Fruit fly (Drosophila melanogaster) whole organism, embryonic: ENCODE measurements around the gene comm.

Experiments
- Abd-B ChIP-seq: fragments of 200-800 bp; sonication (Bioruptor generic); optimal IDR thresholded peaks from 2 replicates; lab custom pipeline; 2018; ENCODE audit warnings: missing biosample characterization, mild to moderate bottlenecking, missing genetic modification characterization, moderate library complexity
- CG11504 ChIP-seq: fragments of 200-800 bp; sonication (Bioruptor generic); optimal IDR thresholded peaks from 3 replicates; lab custom pipeline; 2019; ENCODE audit warnings: missing biosample characterization, mild to moderate bottlenecking, missing genetic modification characterization, moderate library complexity
- CG12219 ChIP-seq: fragments of 200-800 bp; sonication (Bioruptor generic); optimal IDR thresholded peaks from 3 replicates; lab custom pipeline; 2018; ENCODE audit warnings: missing biosample characterization, mild to moderate bottlenecking, missing genetic modification characterization
- CG13775 ChIP-seq: fragments of 200-800 bp; sonication (Bioruptor generic); optimal IDR thresholded peaks from 3 replicates; lab custom pipeline; 2017; ENCODE audit warnings: missing biosample characterization, mild to moderate bottlenecking, missing genetic modification characterization
- CG14710 ChIP-seq: fragments of 200-800 bp; sonication (Bioruptor generic); optimal IDR thresholded peaks from 3 replicates; lab custom pipeline; 2019; ENCODE audit warnings: missing biosample characterization, mild to moderate bottlenecking, missing genetic modification characterization, moderate library complexity
- CG15601 ChIP-seq: fragments of 200-800 bp; sonication (Bioruptor generic); optimal IDR thresholded peaks from 3 replicates; lab custom pipeline; 2019; ENCODE audit warnings: missing biosample characterization, mild to moderate bottlenecking, missing genetic modification characterization, moderate library complexity
- CG18262 ChIP-seq: fragments of 200-800 bp; optimal IDR thresholded peaks from 3 replicates; lab custom pipeline; 2019; ENCODE audit warnings: missing biosample characterization, mild to moderate bottlenecking, missing genetic modification characterization, moderate library complexity
- CG2129 ChIP-seq: fragments of 200-800 bp; sonication (Bioruptor generic); IDR thresholded peaks from 2 replicates; pipeline ENCODE4 v1.3.6; 2022; ENCODE audit warnings: missing biosample characterization, missing genetic modification characterization; ENCODE audit not compliant: partially characterized antibody
- CG2875 ChIP-seq: fragments of 200-800 bp; sonication (Bioruptor generic); optimal IDR thresholded peaks from 2 replicates; lab custom pipeline; 2017; ENCODE audit warnings: missing biosample characterization, mild to moderate bottlenecking, missing genetic modification characterization, missing genetic modification reagents
- CG31441 ChIP-seq: fragments of 200-800 bp; sonication (Bioruptor generic); IDR thresholded peaks from 2 replicates; pipeline ENCODE4 v1.3.6; 2022; ENCODE audit warnings: missing biosample characterization, missing genetic modification characterization
- CG3407 ChIP-seq: fragments of 200-800 bp; sonication (Bioruptor generic); optimal IDR thresholded peaks from 2 replicates; lab custom pipeline; 2018; ENCODE audit warnings: missing biosample characterization, mild to moderate bottlenecking, missing genetic modification characterization
- CG4404 ChIP-seq: fragments of 200-800 bp; sonication (Bioruptor generic); IDR thresholded peaks from 2 replicates; pipeline ENCODE4 v1.3.6; 2022; ENCODE audit warnings: missing biosample characterization, missing genetic modification characterization
- CG6689 ChIP-seq: fragments of 200-800 bp; sonication (Bioruptor generic); IDR thresholded peaks from 2 replicates; pipeline ENCODE4 v1.3.6; 2022; ENCODE audit warnings: missing biosample characterization, missing genetic modification characterization
- CG6813 ChIP-seq: fragments of 200-800 bp; sonication (Bioruptor generic); optimal IDR thresholded peaks from 2 replicates; lab custom pipeline; 2017; ENCODE audit warnings: missing biosample characterization, missing genetic modification characterization, mild to moderate bottlenecking, moderate library complexity, missing genetic modification reagents
- CG7839 ChIP-seq: fragments of 200-800 bp; sonication (Bioruptor generic); optimal IDR thresholded peaks from 3 replicates; lab custom pipeline; 2018; ENCODE audit warnings: missing biosample characterization, mild to moderate bottlenecking, missing genetic modification characterization, moderate library complexity
- CG8388 ChIP-seq: fragments of 200-800 bp; sonication (Bioruptor generic); optimal IDR thresholded peaks from 2 replicates; lab custom pipeline; 2019; ENCODE audit warnings: missing biosample characterization, mild to moderate bottlenecking, missing genetic modification characterization, moderate library complexity
- CG9437 ChIP-seq: fragments of 200-800 bp; sonication (Bioruptor generic); optimal IDR thresholded peaks from 2 replicates; lab custom pipeline; 2018; ENCODE audit warnings: missing biosample characterization, mild to moderate bottlenecking, missing genetic modification characterization
- CG9727 ChIP-seq: fragments of 200-800 bp; sonication (Bioruptor generic); optimal IDR thresholded peaks from 3 replicates; lab custom pipeline; 2017; ENCODE audit warnings: missing biosample characterization, mild to moderate bottlenecking, missing genetic modification characterization
- Chrac-16 ChIP-seq: fragments of 200-800 bp; sonication (Bioruptor generic); optimal IDR thresholded peaks from 3 replicates; lab custom pipeline; 2016; ENCODE audit warnings: missing biosample characterization, missing genetic modification characterization
- D ChIP-seq, 2 experiments: fragments of 200-800 bp in 1 of 2; fragments of >200 bp in 1 of 2; sonication (Bioruptor generic) in 1 of 2; optimal IDR thresholded peaks; 2 replicates in 1 of 2; 3 replicates in 1 of 2; lab custom pipeline; 2017; ENCODE audit warnings: mild to moderate bottlenecking in 1 of 2, missing biosample characterization in 1 of 2, missing genetic modification characterization in 1 of 2, missing genetic modification reagents in 1 of 2
- Dad ChIP-seq: fragments of 200-800 bp; sonication (Bioruptor generic); optimal IDR thresholded peaks from 3 replicates; lab custom pipeline; 2016; ENCODE audit warnings: missing biosample characterization, missing genetic modification characterization
- Dip2 ChIP-seq: fragments of 200-800 bp; sonication (Bioruptor generic); IDR thresholded peaks from 2 replicates; pipeline ENCODE4 v1.3.6; 2022; ENCODE audit warnings: missing biosample characterization, missing genetic modification characterization
- Elba2 ChIP-seq: fragments of 200-800 bp; sonication (Bioruptor generic); optimal IDR thresholded peaks from 3 replicates; lab custom pipeline; 2016; ENCODE audit warnings: missing biosample characterization, missing genetic modification characterization
- HLH4C ChIP-seq: fragments of 200-800 bp; sonication (Bioruptor generic); IDR thresholded peaks from 3 replicates; pipeline ENCODE4 v1.3.6; 2022; ENCODE audit warnings: missing biosample characterization, missing genetic modification characterization; ENCODE audit not compliant: partially characterized antibody
- Lhr ChIP-seq: fragments of 200-800 bp; sonication (Bioruptor generic); optimal IDR thresholded peaks from 3 replicates; lab custom pipeline; 2017; ENCODE audit warnings: mild to moderate bottlenecking, missing biosample characterization, missing genetic modification reagents, missing genetic modification characterization
- Nf-YB ChIP-seq: fragments of 200-800 bp; sonication (Bioruptor generic); optimal IDR thresholded peaks from 3 replicates; lab custom pipeline; 2019; ENCODE audit warnings: missing biosample characterization, mild to moderate bottlenecking, missing genetic modification characterization, moderate library complexity
- Ssrp ChIP-seq: fragments of 200-800 bp; sonication (Bioruptor generic); optimal IDR thresholded peaks from 2 replicates; lab custom pipeline; 2018; ENCODE audit warnings: missing biosample characterization, mild to moderate bottlenecking, missing genetic modification characterization, moderate library complexity
- Trl ChIP-seq, 3 experiments: fragments of >200 bp in 2 of 3; fragments of 200-800 bp in 1 of 3; sonication (Bioruptor generic) in 1 of 3; optimal IDR thresholded peaks; 2 replicates in 1 of 3; 3 replicates in 2 of 3; lab custom pipeline; 2016 to 2017; ENCODE audit warnings: missing biosample characterization in 1 of 3, missing genetic modification characterization in 1 of 3
- Xrp1 ChIP-seq: fragments of 200-800 bp; sonication (Bioruptor generic); IDR thresholded peaks from 2 replicates; pipeline ENCODE4 v1.3.6; 2022; ENCODE audit warnings: missing biosample characterization, missing genetic modification characterization
- az2 ChIP-seq: fragments of 200-800 bp; sonication (Bioruptor generic); optimal IDR thresholded peaks from 3 replicates; lab custom pipeline; 2016; ENCODE audit warnings: missing biosample characterization, missing genetic modification characterization
- bab2 ChIP-seq: fragments of 200-800 bp; sonication (Bioruptor generic); optimal IDR thresholded peaks from 2 replicates; lab custom pipeline; 2016; ENCODE audit warnings: missing biosample characterization, missing genetic modification characterization
- bsh ChIP-seq, 2 experiments: fragments of 200-800 bp; sonication (Bioruptor generic); optimal IDR thresholded peaks; 2 replicates each; lab custom pipeline; 2017 to 2018; ENCODE audit warnings: mild to moderate bottlenecking in 2 of 2, missing biosample characterization in 2 of 2, missing genetic modification characterization in 2 of 2, moderate library complexity in 1 of 2
- chif ChIP-seq, 2 experiments: fragments of 200-800 bp; sonication (Bioruptor generic); optimal IDR thresholded peaks; 3 replicates each; lab custom pipeline; 2016; ENCODE audit warnings: missing biosample characterization in 2 of 2, missing genetic modification characterization in 2 of 2
- corto ChIP-seq: fragments of 200-800 bp; sonication (Bioruptor generic); optimal IDR thresholded peaks from 2 replicates; lab custom pipeline; 2016; ENCODE audit warnings: missing biosample characterization, mild to moderate bottlenecking, missing genetic modification characterization, moderate library complexity
- ems ChIP-seq: fragments of 200-800 bp; sonication (Bioruptor generic); optimal IDR thresholded peaks from 3 replicates; lab custom pipeline; 2016; ENCODE audit warnings: missing biosample characterization, missing genetic modification characterization
- fd102C ChIP-seq: fragments of 200-800 bp; sonication (Bioruptor generic); optimal IDR thresholded peaks from 2 replicates; lab custom pipeline; 2018; ENCODE audit warnings: missing biosample characterization, mild to moderate bottlenecking, missing genetic modification characterization, moderate library complexity
- gcm ChIP-seq: fragments of 200-800 bp; sonication (Bioruptor generic); optimal IDR thresholded peaks from 2 replicates; lab custom pipeline; 2019; ENCODE audit warnings: missing biosample characterization, mild to moderate bottlenecking, missing genetic modification characterization, moderate library complexity
- gsb-n ChIP-seq: fragments of 200-800 bp; sonication (Bioruptor generic); optimal IDR thresholded peaks from 3 replicates; lab custom pipeline; 2018; ENCODE audit warnings: missing biosample characterization, mild to moderate bottlenecking, missing genetic modification characterization
- nmo ChIP-seq: fragments of 200-800 bp; sonication (Bioruptor generic); optimal IDR thresholded peaks from 2 replicates; lab custom pipeline; 2018; ENCODE audit warnings: missing biosample characterization, mild to moderate bottlenecking, missing genetic modification characterization, moderate library complexity
- odd ChIP-seq: fragments of 200-800 bp; sonication (Bioruptor generic); optimal IDR thresholded peaks from 2 replicates; lab custom pipeline; 2017; ENCODE audit warnings: missing biosample characterization, mild to moderate bottlenecking, missing genetic modification characterization
- rib ChIP-seq: fragments of 200-800 bp; sonication (Bioruptor generic); IDR thresholded peaks from 2 replicates; pipeline ENCODE4 v1.3.6; 2022; ENCODE audit warnings: missing biosample characterization, missing genetic modification characterization
- sc ChIP-seq, 3 experiments: fragments of >200 bp in 2 of 3; fragments of 200-800 bp in 1 of 3; sonication (Bioruptor generic) in 1 of 3; optimal IDR thresholded peaks; 2 replicates in 2 of 3; 3 replicates in 1 of 3; lab custom pipeline; 2017; ENCODE audit warnings: mild to moderate bottlenecking in 1 of 3, missing biosample characterization in 1 of 3, missing genetic modification characterization in 1 of 3, missing genetic modification reagents in 1 of 3
- sob ChIP-seq: fragments of 200-800 bp; sonication (Bioruptor generic); IDR thresholded peaks from 2 replicates; pipeline ENCODE4 v1.3.6; 2022; ENCODE audit warnings: missing biosample characterization, missing genetic modification characterization
- sqz ChIP-seq: fragments of 200-800 bp; sonication (Bioruptor generic); optimal IDR thresholded peaks from 3 replicates; lab custom pipeline; 2018; ENCODE audit warnings: missing biosample characterization, mild to moderate bottlenecking, missing genetic modification characterization
- stwl ChIP-seq: fragments of 200-800 bp; sonication (Bioruptor generic); optimal IDR thresholded peaks from 3 replicates; lab custom pipeline; 2018; ENCODE audit warnings: missing biosample characterization, mild to moderate bottlenecking, missing genetic modification characterization, moderate library complexity
- tio ChIP-seq: fragments of 200-800 bp; sonication (Bioruptor generic); optimal IDR thresholded peaks from 2 replicates; lab custom pipeline; 2017; ENCODE audit warnings: missing biosample characterization, missing genetic modification characterization, inconsistent platforms
- unpg ChIP-seq: fragments of 200-800 bp; sonication (Bioruptor generic); optimal IDR thresholded peaks from 3 replicates; lab custom pipeline; 2018; ENCODE audit warnings: missing biosample characterization, mild to moderate bottlenecking, missing genetic modification characterization, moderate library complexity

comm gene

DNA sequence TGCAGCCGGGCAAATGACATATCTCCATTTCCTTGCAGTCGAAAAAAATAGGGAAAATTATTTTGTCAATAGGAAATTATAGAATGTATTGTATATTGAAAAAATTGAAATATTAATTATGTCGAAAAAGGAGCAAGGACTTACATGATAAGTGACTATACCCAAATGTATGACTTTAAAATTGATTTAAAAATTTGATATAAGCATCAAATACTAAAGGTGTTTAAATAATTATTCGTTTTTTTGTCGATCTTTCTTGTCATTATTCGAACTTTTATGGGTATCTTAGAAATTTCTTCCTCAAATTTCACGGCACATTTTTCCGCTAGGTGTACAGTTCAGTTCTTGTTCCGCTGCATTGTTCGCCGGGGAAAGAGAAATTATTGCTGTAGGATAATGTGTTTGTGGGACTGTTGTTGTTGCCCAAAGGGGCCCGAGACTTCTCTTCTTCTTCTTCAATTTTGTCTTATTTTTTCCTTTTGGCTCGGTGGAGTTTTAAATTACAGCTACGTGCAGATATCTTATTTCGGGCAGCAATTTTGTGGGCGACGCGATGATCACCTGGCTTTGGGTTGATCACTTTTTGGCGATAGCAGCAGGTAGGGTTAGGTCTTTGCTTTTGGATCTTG, 27.8 kb downstream of the comm start:
- peak; percentile 48 for TF ChIP-seq Abd-B (GFP tag; lab: Kevin White, UChicago)
- no peak for TF ChIP-seq sob (GFP tag; lab: Robert Waterston, UW)
- peak; percentile 90 for TF ChIP-seq CG9727 (GFP tag; lab: Kevin White, UChicago)
- TF ChIP-seq odd = no peak
- no peak for TF ChIP-seq Dip2 (GFP tag; lab: Robert Waterston, UW)
- peak; percentile 47; the same call in 1 of the 2 replicates for TF ChIP-seq Xrp1
- peak; percentile 82 for TF ChIP-seq nmo (GFP tag; lab: Kevin White, UChicago)
- TF ChIP-seq bsh (GFP tag; optimal IDR thresholded peaks at IDR 0.05; lab: Kevin White, UChicago) = peak; percentile 55 to 59
- peak; percentile 66 for TF ChIP-seq CG15601
- no peak for TF ChIP-seq CG2129
- TF ChIP-seq D (optimal IDR thresholded peaks at IDR 0.05; lab: Kevin White, UChicago) = no peak
- peak; percentile 19 for TF ChIP-seq D (GFP tag; optimal IDR thresholded peaks at IDR 0.05; lab: Kevin White, UChicago)
- TF ChIP-seq Dad = no peak
- TF ChIP-seq sc (optimal IDR thresholded peaks at IDR 0.05; lab: Kevin White, UChicago) = no peak
- peak; percentile 58 for TF ChIP-seq sc (GFP tag; optimal IDR thresholded peaks at IDR 0.05; lab: Kevin White, UChicago)
- TF ChIP-seq HLH4C (GFP tag; lab: Robert Waterston, UW) = no peak
- TF ChIP-seq CG12219 (GFP tag; lab: Kevin White, UChicago) = no peak
- TF ChIP-seq CG6689 = no peak
- TF ChIP-seq Ssrp (tag; lab: Kevin White, UChicago) = peak; percentile 57
- TF ChIP-seq chif (GFP tag; optimal IDR thresholded peaks at IDR 0.05; lab: Kevin White, UChicago) = peak in 1 of 2 experiments; percentile 58
- peak; percentile 63 for TF ChIP-seq Chrac-16 (GFP tag; lab: Kevin White, UChicago)
- TF ChIP-seq gcm (GFP tag; lab: Kevin White, UChicago) = peak; percentile 56
- peak; percentile 76 for TF ChIP-seq gsb-n (tag; lab: Kevin White, UChicago)
- peak; percentile 44 for TF ChIP-seq corto (GFP tag; lab: Kevin White, UChicago)
- TF ChIP-seq bab2 (GFP tag; lab: Kevin White, UChicago) = no peak
- peak; percentile 76 for TF ChIP-seq CG13775 (GFP tag; lab: Kevin White, UChicago)
- peak; percentile 51 for TF ChIP-seq az2 (GFP tag; lab: Kevin White, UChicago)
- peak; percentile 49; the same call in 1 of the 2 replicates for TF ChIP-seq CG31441
- TF ChIP-seq unpg (GFP tag; lab: Kevin White, UChicago) = peak; percentile 45
- TF ChIP-seq Trl (optimal IDR thresholded peaks at IDR 0.05; lab: Kevin White, UChicago) = no peak
- no peak for TF ChIP-seq Trl (GFP tag; optimal IDR thresholded peaks at IDR 0.05; lab: Kevin White, UChicago)
- TF ChIP-seq CG14710 = peak; percentile 72
- peak; percentile 77 for TF ChIP-seq fd102C (GFP tag; lab: Kevin White, UChicago)
- TF ChIP-seq CG7839 (tag; lab: Kevin White, UChicago) = peak; percentile 57
- TF ChIP-seq rib (GFP tag; lab: Robert Waterston, UW) = no peak
- TF ChIP-seq CG3407 = peak; percentile 25
- TF ChIP-seq CG4404 (GFP tag; lab: Robert Waterston, UW) = peak; percentile 54
- peak; percentile 38 for TF ChIP-seq CG2875 (GFP tag; lab: Kevin White, UChicago)
- TF ChIP-seq CG18262 (tag; lab: Kevin White, UChicago) = peak; percentile 83
- peak; percentile 27 for TF ChIP-seq CG11504 (tag; lab: Kevin White, UChicago)
- peak; percentile 20 for TF ChIP-seq sqz
- peak; percentile 66 for TF ChIP-seq CG8388 (GFP tag; lab: Kevin White, UChicago)
- TF ChIP-seq stwl (tag; lab: Kevin White, UChicago) = peak; percentile 14
- no peak for TF ChIP-seq CG6813 (GFP tag; lab: Kevin White, UChicago)
- peak; percentile 13 for TF ChIP-seq Lhr (GFP tag; lab: Kevin White, UChicago)
- TF ChIP-seq ems (GFP tag; lab: Kevin White, UChicago) = no peak
- TF ChIP-seq Elba2 (GFP tag; lab: Kevin White, UChicago) = peak; percentile 86
- peak; percentile 27 for TF ChIP-seq CG9437
- TF ChIP-seq Nf-YB (GFP tag; lab: Kevin White, UChicago) = peak; percentile 41
- peak; percentile 48 for TF ChIP-seq tio
